Worm (Caenorhabditis elegans) whole organism, midembryonic: ENCODE measurements around the gene T24D5.4.

Experiments
- cog-1 ChIP-seq: sonication (generic microtip); optimal IDR thresholded peaks from 2 replicates; lab custom pipeline; 2016; ENCODE audit warnings: missing genetic modification characterization, missing compliant biosample characterization
- med-1 ChIP-seq: sonication (generic microtip); optimal IDR thresholded peaks from 2 replicates; lab custom pipeline; 2017; ENCODE audit warnings: missing genetic modification characterization, mild to moderate bottlenecking, missing compliant biosample characterization, antibody characterized with exemption, missing genetic modification reagents; ENCODE audit not compliant: insufficient read depth
- tab-1 ChIP-seq: fragments of 200-800 bp; sonication (Bioruptor generic); IDR thresholded peaks from 2 replicates; pipeline ENCODE4 v1.3.6; 2022; ENCODE audit warnings: missing genetic modification characterization, missing compliant biosample characterization
- ztf-29 ChIP-seq: fragments of 200-800 bp; sonication (Bioruptor generic); IDR thresholded peaks from 2 replicates; pipeline ENCODE4 v1.3.6; 2022; ENCODE audit warnings: missing genetic modification reagents, missing genetic modification characterization, missing compliant biosample characterization

ce11 chrX:12589503-12589902 lies 7.5 kb upstream of the T24D5.4 start:
- TF ChIP-seq med-1 (GFP tag; lab: Kevin White, UChicago) (no peak), tab-1 (no peak), cog-1 (tag; lab: Kevin White, UChicago) (no peak), ztf-29 (GFP tag; lab: Robert Waterston, UW) (no peak)
